Fruit fly (Drosophila melanogaster): ENCODE data around the gene CG10477.

CG10477 gene

dm6 chr3L:6034511-6034910 is at the start of gene CG10477:
CG10477 (minus strand) TSS chr3L:6034611.
- no peak for TF ChIP-seq CG17801 (GFP tag; optimal IDR thresholded peaks at IDR 0.05; ENCODE audit: partially characterized antibody)

DNA sequence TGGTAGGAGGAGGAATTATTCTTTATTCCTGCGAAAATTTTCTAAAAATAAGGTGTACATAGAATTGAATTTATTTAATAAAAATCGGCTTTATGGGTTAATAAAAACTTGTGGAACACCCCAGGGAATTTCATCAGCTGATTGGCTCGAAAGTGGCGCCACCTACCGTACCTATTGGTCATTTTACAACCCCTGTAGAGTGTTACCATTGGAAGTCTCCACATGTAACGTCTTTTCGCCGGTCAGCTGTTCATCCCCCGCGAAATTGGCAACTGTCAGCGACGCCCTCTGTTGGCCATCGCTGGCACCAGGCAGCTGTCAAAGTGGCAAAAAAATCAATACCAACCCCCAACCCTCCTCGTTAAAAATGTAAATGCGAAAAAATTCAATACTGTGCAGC is 48.1 kb upstream of the CG10477 start, which contains the start of gene CG13293:
Gene CG13293, plus strand, starts transcription at position 323 of the 400 bp plus-strand sequence.
- no peak for TF ChIP-seq CG17801 (GFP tag; optimal IDR thresholded peaks at IDR 0.05; ENCODE audit: partially characterized antibody)

- no peak for TF ChIP-seq CG17801 (GFP tag; optimal IDR thresholded peaks at IDR 0.05; ENCODE audit: partially characterized antibody)
Observed at dm6 chr3L:6076429-6076828, 42.0 kb upstream of the CG10477 start, which contains the start of gene ssp6. ssp6 (plus strand) TSS chr3L:6076722.

- peak; percentile 55 for TF ChIP-seq CG17801 (GFP tag; optimal IDR thresholded peaks at IDR 0.05; ENCODE audit: partially characterized antibody)
Observed at dm6 chr3L:6074975-6075692, 40.7 kb upstream of the CG10477 start, which contains the start of the genes CG13295 and CG6610. CG13295 (minus strand) TSS chr3L:6075245. CG6610 (plus strand) TSS chr3L:6075536.

- TF ChIP-seq CG17801 (GFP tag; optimal IDR thresholded peaks at IDR 0.05; ENCODE audit: partially characterized antibody), result peak; percentile 48
Observed at dm6 chr3L:6071454-6072189, 37.2 kb upstream of the CG10477 start, which contains the start of gene CG6602. CG6602 (plus strand) TSS chr3L:6072139.

DNA sequence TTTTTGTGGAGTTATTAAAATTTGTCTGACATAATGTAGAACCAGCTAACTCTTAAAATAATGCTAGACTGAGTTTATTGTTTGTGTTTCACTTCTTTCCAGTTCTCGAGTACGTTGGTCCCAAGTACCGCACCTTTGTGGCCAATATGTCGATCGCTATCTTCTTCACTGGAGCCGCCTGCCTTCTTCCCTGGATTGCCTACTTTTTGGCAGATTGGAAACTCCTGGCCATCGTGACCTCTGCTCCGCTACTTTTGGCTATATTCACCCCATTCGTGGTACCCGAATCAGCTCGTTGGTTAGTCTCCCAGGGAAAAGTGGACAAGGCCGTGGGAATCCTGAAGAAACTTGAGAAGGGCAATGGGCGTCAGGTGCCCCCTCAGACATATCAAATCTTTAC is 35.7 kb upstream of the CG10477 start:
- no peak for TF ChIP-seq CG17801 (GFP tag; optimal IDR thresholded peaks at IDR 0.05; ENCODE audit: partially characterized antibody)

DNA sequence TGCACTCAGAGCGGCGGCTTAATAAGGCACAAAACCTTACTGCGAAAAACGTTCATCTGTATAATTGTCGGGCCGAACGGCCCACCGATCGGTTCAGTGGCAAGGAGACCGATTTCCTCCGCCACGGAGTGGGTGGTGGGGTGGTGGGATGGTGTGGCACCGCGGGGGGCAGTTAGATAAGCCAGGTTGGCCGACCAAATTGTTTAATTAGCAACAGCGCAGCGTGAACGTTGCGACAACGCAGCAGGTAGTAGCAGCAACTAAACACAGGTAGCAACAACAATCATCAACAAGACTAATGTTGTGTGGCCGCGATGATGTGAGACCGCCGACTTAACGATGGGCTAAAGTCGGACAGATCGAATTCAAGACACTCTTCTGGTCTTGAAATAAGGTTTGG is 33.8 kb upstream of the CG10477 start:
- no peak for TF ChIP-seq CG17801 (GFP tag; optimal IDR thresholded peaks at IDR 0.05; ENCODE audit: partially characterized antibody)

DNA sequence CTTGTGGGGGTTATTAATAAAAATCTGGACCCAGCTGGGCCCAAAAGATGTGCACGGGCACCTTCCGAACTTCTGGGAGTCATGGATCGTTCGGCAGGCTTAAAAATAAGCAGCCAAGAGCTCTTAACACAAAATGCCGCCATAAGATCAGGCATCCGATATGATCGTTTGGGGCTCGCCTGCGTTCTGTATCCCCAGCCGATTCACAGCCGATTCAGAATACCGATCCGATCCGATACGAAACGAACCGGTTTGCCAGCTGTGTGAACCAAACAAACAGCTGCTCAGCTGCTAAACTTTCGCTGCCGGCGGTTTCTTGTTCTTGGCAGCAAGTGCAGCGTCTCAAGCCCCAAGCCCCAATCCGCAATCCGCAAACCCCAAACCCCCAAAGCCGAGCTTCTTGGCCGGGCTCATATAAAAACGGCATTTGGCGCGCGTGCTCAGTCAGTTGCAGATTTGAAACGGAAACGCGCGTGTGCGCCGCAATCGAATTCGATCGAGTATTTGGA is 31.5 kb upstream of the CG10477 start, which contains the start of gene CG42269:
Gene CG42269, plus strand, starts transcription at position 416 of the 509 bp plus-strand sequence.
- no peak for TF ChIP-seq CG17801 (GFP tag; optimal IDR thresholded peaks at IDR 0.05; ENCODE audit: partially characterized antibody)

dm6 chr3L:6062860-6063607 is 28.6 kb upstream of the CG10477 start, which contains the start of gene CG10472:
CG10472 (minus strand) TSS chr3L:6062910.
- no peak for TF ChIP-seq CG17801 (GFP tag; optimal IDR thresholded peaks at IDR 0.05; ENCODE audit: partially characterized antibody)

- TF ChIP-seq CG17801 (GFP tag; optimal IDR thresholded peaks at IDR 0.05; ENCODE audit: partially characterized antibody), result no peak
Observed at dm6 chr3L:6059062-6059708, 24.8 kb upstream of the CG10477 start, which contains the start of gene CG6592. CG6592 (plus strand) TSS chr3L:6059658.

dm6 chr3L:6054803-6055202 is 20.4 kb upstream of the CG10477 start, which contains the start of gene tant:
tant (plus strand) TSS chr3L:6055136.
- TF ChIP-seq CG17801 (GFP tag; optimal IDR thresholded peaks at IDR 0.05; ENCODE audit: partially characterized antibody), result no peak

DNA sequence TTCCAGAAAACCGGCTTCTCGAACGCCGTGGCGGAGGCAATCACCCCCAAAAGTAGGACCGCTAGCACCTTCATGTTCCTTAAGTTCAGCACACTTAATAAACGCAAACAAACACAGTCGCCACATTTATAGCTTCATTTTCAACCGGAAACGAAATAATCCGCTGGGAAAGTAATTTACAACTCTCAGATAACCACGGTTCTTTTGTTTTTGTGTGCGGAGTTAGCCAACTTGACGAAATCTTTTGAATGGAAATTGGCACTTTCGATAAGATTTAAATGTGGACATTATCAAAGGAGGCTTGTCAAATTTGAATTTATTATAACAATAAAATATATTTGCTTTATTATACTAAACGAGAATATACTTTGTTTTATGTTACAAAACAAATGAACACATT is 19.9 kb upstream of the CG10477 start, which contains the start of gene Jon65Ai:
Gene Jon65Ai, minus strand, starts transcription at position 101 of the 400 bp plus-strand sequence.
- TF ChIP-seq CG17801 (GFP tag; optimal IDR thresholded peaks at IDR 0.05; ENCODE audit: partially characterized antibody), result no peak

DNA sequence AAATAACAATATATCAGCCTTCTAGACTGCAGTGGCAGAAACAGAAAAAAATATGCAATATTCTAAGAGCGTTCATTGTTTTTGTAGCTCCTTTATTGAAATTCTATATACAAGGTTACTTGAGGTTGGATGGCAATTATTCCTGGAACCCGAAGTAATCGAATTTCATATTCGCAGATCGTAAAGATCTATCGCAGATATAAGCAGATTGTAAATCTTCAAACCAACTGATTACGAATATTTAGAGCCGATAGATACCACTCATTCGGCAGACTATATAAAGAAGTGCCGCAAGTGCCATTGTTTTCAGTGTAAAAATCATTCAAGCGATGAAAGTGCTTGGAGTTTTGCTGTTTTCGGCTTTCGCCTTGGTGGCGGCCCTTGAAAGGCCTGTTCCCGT is 17.6 kb upstream of the CG10477 start, which contains the start of gene Jon65Aii:
Gene Jon65Aii, plus strand, starts transcription at position 301 of the 400 bp plus-strand sequence.
- TF ChIP-seq CG17801 (GFP tag; optimal IDR thresholded peaks at IDR 0.05; ENCODE audit: partially characterized antibody), result no peak

- no peak for TF ChIP-seq CG17801 (GFP tag; optimal IDR thresholded peaks at IDR 0.05; ENCODE audit: partially characterized antibody)
Observed at dm6 chr3L:6050230-6050807, 15.9 kb upstream of the CG10477 start, which contains the start of gene Jon65Aiii. Jon65Aiii (plus strand) TSS chr3L:6050757.

Data from ovary, adult (tissue).